Fruit fly (Drosophila melanogaster) whole organism, wandering third instar larva: Measurements from ENCODE around the gene CG10959.

ENCODE experiments used
- Hnf4 ChIP-seq: fragments of 200-800 bp; sonication (Bioruptor generic); optimal IDR thresholded peaks from 2 replicates; lab custom pipeline; 2016; ENCODE audit warnings: missing biosample characterization, mild to moderate bottlenecking, missing genetic modification characterization
- Rel ChIP-seq, 2 experiments: fragments of 200-800 bp; sonication (Bioruptor generic) in 1 of 2; optimal IDR thresholded peaks; 2 replicates in 1 of 2; 3 replicates in 1 of 2; lab custom pipeline; 2016 to 2019; ENCODE audit warnings: mild to moderate bottlenecking in 2 of 2, missing biosample characterization in 2 of 2, missing genetic modification characterization in 2 of 2, moderate library complexity in 1 of 2
- Sp1 ChIP-seq: fragments of 200-800 bp; sonication (Bioruptor generic); optimal IDR thresholded peaks from 3 replicates; lab custom pipeline; 2019; ENCODE audit warnings: missing biosample characterization, mild to moderate bottlenecking, missing genetic modification characterization, moderate library complexity
- brk ChIP-seq: fragments of 200-800 bp; sonication (Bioruptor generic); optimal IDR thresholded peaks from 2 replicates; lab custom pipeline; 2016; ENCODE audit warnings: missing biosample characterization, mild to moderate bottlenecking, missing genetic modification characterization
- dl ChIP-seq, 2 experiments: fragments of 175-275, 200-275 bp in 1 of 2; fragments of 200-275 bp in 1 of 2; sonication (Bioruptor generic); optimal IDR thresholded peaks; lab custom pipeline; 2018; ENCODE audit warnings: mild to moderate bottlenecking in 2 of 2, missing biosample characterization in 2 of 2, missing genetic modification characterization in 2 of 2, moderate library complexity in 2 of 2; ENCODE audit not compliant: partially characterized antibody in 2 of 2, insufficient read depth in 1 of 2
- h ChIP-seq: fragments of 200-800 bp; sonication (Bioruptor generic); optimal IDR thresholded peaks from 3 replicates; lab custom pipeline; 2016; ENCODE audit warnings: missing biosample characterization, mild to moderate bottlenecking, missing genetic modification characterization
- psq ChIP-seq: fragments of 200-800 bp; sonication (Bioruptor generic); optimal IDR thresholded peaks from 3 replicates; lab custom pipeline; 2017; ENCODE audit warnings: missing biosample characterization, mild to moderate bottlenecking, missing genetic modification characterization, moderate library complexity

Gene CG10959

dm6 chrX:8198935-8199580 lies 50.5 kb downstream of the CG10959 start:
- TF ChIP-seq Hnf4 (GFP tag; lab: Kevin White, UChicago) (no peak), Rel (GFP tag; optimal IDR thresholded peaks at IDR 0.05; lab: Kevin White, UChicago) (no peak), Rel (tag; optimal IDR thresholded peaks at IDR 0.05; lab: Kevin White, UChicago) (peak; percentile 94), dl (GFP tag; optimal IDR thresholded peaks at IDR 0.05; lab: Kevin White, UChicago; ENCODE audit: insufficient read depth in 1 of 2, partially characterized antibody in 2 of 2) (no peak), h (GFP tag; lab: Kevin White, UChicago) (peak; percentile 19), Sp1 (peak; percentile 26), brk (GFP tag; lab: Kevin White, UChicago) (no peak), psq (GFP tag; lab: Kevin White, UChicago) (peak; percentile 3)
